Worm (Caenorhabditis elegans) whole organism, mixed stage, embryonic: ENCODE results near the gene try-9.

Experiments
- M03D4.4 ChIP-seq: sonication (generic microtip); optimal IDR thresholded peaks from 2 replicates; lab custom pipeline; 2017; ENCODE audit warnings: mild to moderate bottlenecking, missing genetic modification characterization, missing compliant biosample characterization
- bed-3 ChIP-seq: fragments of 200-800 bp; sonication (Bioruptor generic); optimal IDR thresholded peaks from 3 replicates; lab custom pipeline; 2018; ENCODE audit warnings: mild to moderate bottlenecking, missing genetic modification characterization, moderate library complexity, missing compliant biosample characterization
- blmp-1 ChIP-seq: fragments of 150-350 bp; optimal IDR thresholded peaks from 2 replicates; lab custom pipeline; 2014; ENCODE audit warnings: missing biosample characterization, missing genetic modification characterization
- ceh-39 ChIP-seq: fragments of 150-350 bp; optimal IDR thresholded peaks from 2 replicates; lab custom pipeline; 2014; ENCODE audit warnings: missing biosample characterization, missing genetic modification characterization
- ceh-43 ChIP-seq: fragments of 200-800 bp; sonication (Bioruptor generic); optimal IDR thresholded peaks from 2 replicates; lab custom pipeline; 2018; ENCODE audit warnings: mild to moderate bottlenecking, missing genetic modification characterization, moderate library complexity, missing compliant biosample characterization
- ceh-83 ChIP-seq: fragments of 200-800 bp; sonication (Bioruptor generic); optimal IDR thresholded peaks from 2 replicates; lab custom pipeline; 2018; ENCODE audit warnings: mild to moderate bottlenecking, missing genetic modification characterization, missing compliant biosample characterization
- ces-1 ChIP-seq: fragments of 150-350 bp; optimal IDR thresholded peaks from 2 replicates; lab custom pipeline; 2014; ENCODE audit warnings: missing biosample characterization, missing genetic modification reagents, missing genetic modification characterization
- cnd-1 ChIP-seq: fragments of 200-800 bp; sonication (Bioruptor generic); optimal IDR thresholded peaks from 2 replicates; lab custom pipeline; 2018; ENCODE audit warnings: mild to moderate bottlenecking, missing genetic modification characterization, missing compliant biosample characterization
- drap-1 ChIP-seq: fragments of 200-800 bp; sonication (Bioruptor generic); optimal IDR thresholded peaks from 3 replicates; lab custom pipeline; 2018; ENCODE audit warnings: mild to moderate bottlenecking, missing genetic modification characterization, missing compliant biosample characterization
- elt-1 ChIP-seq: sonication (generic microtip); optimal IDR thresholded peaks from 2 replicates; lab custom pipeline; 2017; ENCODE audit warnings: missing genetic modification characterization, mild to moderate bottlenecking, missing compliant biosample characterization, antibody characterized with exemption, moderate library complexity, borderline replicate concordance; ENCODE audit not compliant: insufficient read depth
- elt-3 ChIP-seq: fragments of 150-350 bp; optimal IDR thresholded peaks from 2 replicates; lab custom pipeline; 2014; ENCODE audit warnings: missing biosample characterization, missing genetic modification characterization
- flh-1 ChIP-seq: fragments of 200-800 bp; sonication (Bioruptor generic); optimal IDR thresholded peaks from 2 replicates; lab custom pipeline; 2018; ENCODE audit warnings: mild to moderate bottlenecking, missing genetic modification characterization, moderate library complexity, missing compliant biosample characterization
- ham-2 ChIP-seq: fragments of 200-800 bp; sonication (Bioruptor generic); optimal IDR thresholded peaks from 2 replicates; lab custom pipeline; 2018; ENCODE audit warnings: mild to moderate bottlenecking, missing genetic modification characterization, missing compliant biosample characterization
- lin-32 ChIP-seq: fragments of 200-800 bp; sonication (Bioruptor generic); optimal IDR thresholded peaks from 2 replicates; lab custom pipeline; 2018; ENCODE audit warnings: mild to moderate bottlenecking, missing genetic modification characterization, missing compliant biosample characterization
- lsy-2 ChIP-seq: fragments of 150-350 bp; optimal IDR thresholded peaks from 2 replicates; lab custom pipeline; 2014; ENCODE audit warnings: missing biosample characterization, missing genetic modification characterization
- mab-5 ChIP-seq: fragments of 150-350 bp; optimal IDR thresholded peaks from 2 replicates; lab custom pipeline; 2014; ENCODE audit warnings: missing biosample characterization, missing genetic modification characterization
- mep-1 ChIP-seq: fragments of 150-350 bp; optimal IDR thresholded peaks from 2 replicates; lab custom pipeline; 2017; ENCODE audit warnings: missing biosample characterization, missing genetic modification reagents, missing genetic modification characterization, inconsistent platforms
- mls-2 ChIP-seq: sonication (generic microtip); optimal IDR thresholded peaks from 2 replicates; lab custom pipeline; 2016; ENCODE audit warnings: mild to moderate bottlenecking, missing genetic modification characterization, moderate library complexity, missing compliant biosample characterization
- nhr-12 ChIP-seq: fragments of 150-350 bp; optimal IDR thresholded peaks from 2 replicates; lab custom pipeline; 2014; ENCODE audit warnings: missing biosample characterization, missing genetic modification characterization
- nhr-237 ChIP-seq: fragments of 150-350 bp; optimal IDR thresholded peaks from 2 replicates; lab custom pipeline; 2014; ENCODE audit warnings: missing biosample characterization, missing genetic modification characterization
- nhr-28 ChIP-seq: fragments of 150-350 bp; optimal IDR thresholded peaks from 2 replicates; lab custom pipeline; 2014; ENCODE audit warnings: missing biosample characterization, missing genetic modification characterization
- nhr-76 ChIP-seq: sonication (generic microtip); optimal IDR thresholded peaks from 2 replicates; lab custom pipeline; 2017; ENCODE audit warnings: missing biosample characterization, missing genetic modification characterization
- pha-4 ChIP-seq: fragments of 150-350 bp; optimal IDR thresholded peaks from 2 replicates; lab custom pipeline; 2018; ENCODE audit warnings: missing biosample characterization, missing genetic modification reagents, missing genetic modification characterization
- sem-2 ChIP-seq: fragments of 200-800 bp; sonication (Bioruptor generic); optimal IDR thresholded peaks from 2 replicates; lab custom pipeline; 2018; ENCODE audit warnings: mild to moderate bottlenecking, missing genetic modification characterization, missing compliant biosample characterization
- snpc-4 ChIP-seq: fragments of 150-350 bp; optimal IDR thresholded peaks from 2 replicates; lab custom pipeline; 2014; ENCODE audit warnings: missing biosample characterization, missing genetic modification characterization
- sptf-1 ChIP-seq: sonication (generic microtip); optimal IDR thresholded peaks from 2 replicates; lab custom pipeline; 2017; ENCODE audit warnings: mild to moderate bottlenecking, missing genetic modification characterization, moderate library complexity, missing compliant biosample characterization
- tbx-8 ChIP-seq: fragments of 200-800 bp; sonication (Bioruptor generic); optimal IDR thresholded peaks from 2 replicates; lab custom pipeline; 2018; ENCODE audit warnings: mild to moderate bottlenecking, missing genetic modification characterization, moderate library complexity, missing compliant biosample characterization
- unc-120 ChIP-seq: sonication (generic microtip); optimal IDR thresholded peaks from 2 replicates; lab custom pipeline; 2017; ENCODE audit warnings: missing genetic modification characterization, missing compliant biosample characterization; ENCODE audit not compliant: poor library complexity, severe bottlenecking
- unc-39 ChIP-seq: fragments of 150-350 bp; optimal IDR thresholded peaks from 2 replicates; lab custom pipeline; 2014; ENCODE audit warnings: missing biosample characterization, missing genetic modification characterization
- zip-8 ChIP-seq: fragments of 150-350 bp; optimal IDR thresholded peaks from 2 replicates; lab custom pipeline; 2014; ENCODE audit warnings: missing biosample characterization, missing genetic modification characterization
- ztf-11 ChIP-seq: fragments of 150-350 bp; optimal IDR thresholded peaks from 2 replicates; lab custom pipeline; 2014; ENCODE audit warnings: missing biosample characterization, missing genetic modification characterization

Gene try-9

ce11 chrII:4341484-4341883, 26.5 kb upstream of the try-9 start:
- TF ChIP-seq pha-4 (tag; lab: Kevin White, UChicago) (no peak), mab-5 (tag; lab: Kevin White, UChicago) (no peak), ces-1 (GFP tag; lab: Kevin White, UChicago) (no peak), tbx-8 (no peak), flh-1 (GFP tag; lab: Kevin White, UChicago) (no peak), ceh-43 (GFP tag; lab: Kevin White, UChicago) (no peak), nhr-237 (tag; lab: Kevin White, UChicago) (no peak), ztf-11 (tag; lab: Kevin White, UChicago) (no peak), unc-120 (tag; lab: Kevin White, UChicago) (no peak), ham-2 (GFP tag; lab: Kevin White, UChicago) (no peak), ceh-83 (GFP tag; lab: Kevin White, UChicago) (no peak), unc-39 (tag; lab: Kevin White, UChicago) (no peak), lin-32 (GFP tag; lab: Kevin White, UChicago) (no peak), ceh-39 (no peak), M03D4.4 (tag; lab: Kevin White, UChicago) (no peak), zip-8 (tag; lab: Kevin White, UChicago) (no peak), nhr-76 (tag; lab: Kevin White, UChicago) (no peak), snpc-4 (tag; lab: Kevin White, UChicago) (no peak), nhr-12 (no peak), elt-3 (no peak)

ce11 chrII:4344317-4344716, 23.7 kb upstream of the try-9 start:
- TF ChIP-seq ceh-43 (GFP tag; lab: Kevin White, UChicago) (no peak), bed-3 (GFP tag; lab: Kevin White, UChicago) (no peak), unc-39 (tag; lab: Kevin White, UChicago) (no peak), cnd-1 (no peak), sem-2 (GFP tag; lab: Kevin White, UChicago) (no peak), tbx-8 (no peak), drap-1 (GFP tag; lab: Kevin White, UChicago) (no peak)

ce11 chrII:4350888-4351287, 17.1 kb upstream of the try-9 start, which contains the start of gene H20J04.9:
TSS of gene H20J04.9 (plus strand) at chrII:4351188.
- no peak for TF ChIP-seq tbx-8
- no peak for TF ChIP-seq nhr-76 (tag; lab: Kevin White, UChicago)
- no peak for TF ChIP-seq elt-1 (tag; lab: Kevin White, UChicago)
- TF ChIP-seq M03D4.4 (tag; lab: Kevin White, UChicago), result no peak
- TF ChIP-seq mep-1 (tag; lab: Kevin White, UChicago), result no peak
- no peak for TF ChIP-seq lsy-2
- TF ChIP-seq ztf-11 (tag; lab: Kevin White, UChicago), result no peak
- no peak for TF ChIP-seq ceh-83 (GFP tag; lab: Kevin White, UChicago)
- TF ChIP-seq mls-2 (tag; lab: Kevin White, UChicago), result no peak
- no peak for TF ChIP-seq nhr-12
- no peak for TF ChIP-seq ham-2 (GFP tag; lab: Kevin White, UChicago)

- TF ChIP-seq cnd-1, result no peak
- no peak for TF ChIP-seq ztf-11 (tag; lab: Kevin White, UChicago)
Observed at ce11 chrII:4355217-4355616, 12.8 kb upstream of the try-9 start, which contains the start of the genes H20J04.7 and H20J04.1. TSS of gene H20J04.7 (minus strand) at chrII:4355317. TSS of gene H20J04.1 (plus strand) at chrII:4355613.

ce11 chrII:4358765-4359164, 9.3 kb upstream of the try-9 start, which contains the start of gene lat-2:
TSS of gene lat-2 (plus strand) at chrII:4359065.
- TF ChIP-seq nhr-28 (tag; lab: Kevin White, UChicago) (no peak), blmp-1 (tag; lab: Kevin White, UChicago) (no peak)
- TF ChIP-seq, all 35 proteins: peak for 0

ce11 chrII:4359219-4359618, 8.8 kb upstream of the try-9 start:
- TF ChIP-seq M03D4.4 (tag; lab: Kevin White, UChicago) (no peak), ztf-11 (tag; lab: Kevin White, UChicago) (no peak), sem-2 (GFP tag; lab: Kevin White, UChicago) (no peak), ceh-43 (GFP tag; lab: Kevin White, UChicago) (no peak), sptf-1 (no peak), flh-1 (GFP tag; lab: Kevin White, UChicago) (no peak), unc-39 (tag; lab: Kevin White, UChicago) (no peak), bed-3 (GFP tag; lab: Kevin White, UChicago) (no peak), cnd-1 (no peak), mep-1 (tag; lab: Kevin White, UChicago) (no peak), nhr-12 (no peak)
